Fruit fly (Drosophila melanogaster) whole organism, embryonic: ENCODE data around the gene CG9948.

ENCODE experiments used
- Abd-B ChIP-seq: fragments of 200-800 bp; sonication (Bioruptor generic); optimal IDR thresholded peaks from 2 replicates; lab custom pipeline; 2018; ENCODE audit warnings: missing biosample characterization, mild to moderate bottlenecking, missing genetic modification characterization, moderate library complexity
- Bgb ChIP-seq: fragments of 200-800 bp; sonication (Bioruptor generic); IDR thresholded peaks from 2 replicates; pipeline ENCODE4 v1.3.6; 2022; ENCODE audit warnings: missing biosample characterization, missing genetic modification characterization; ENCODE audit not compliant: partially characterized antibody
- CG10654 ChIP-seq: fragments of 200-800 bp; sonication (Bioruptor generic); optimal IDR thresholded peaks from 2 replicates; lab custom pipeline; 2016; ENCODE audit warnings: missing biosample characterization, missing genetic modification characterization
- CG13123 ChIP-seq: fragments of 200-800 bp; sonication (Bioruptor generic); optimal IDR thresholded peaks from 2 replicates; lab custom pipeline; 2016; ENCODE audit warnings: missing biosample characterization, missing genetic modification characterization
- CG13296 ChIP-seq: fragments of 200-800 bp; sonication (Bioruptor generic); optimal IDR thresholded peaks from 3 replicates; lab custom pipeline; 2018; ENCODE audit warnings: missing biosample characterization, mild to moderate bottlenecking, missing genetic modification characterization
- CG14050 ChIP-seq: fragments of 200-800 bp; sonication (Bioruptor generic); IDR thresholded peaks from 3 replicates; pipeline ENCODE4 v1.3.6; 2022; ENCODE audit warnings: missing biosample characterization, missing genetic modification characterization
- CG14667 ChIP-seq: fragments of 200-800 bp; sonication (Bioruptor generic); IDR thresholded peaks from 2 replicates; pipeline ENCODE4 v1.3.6; 2022; ENCODE audit warnings: missing biosample characterization, missing genetic modification characterization
- CG15479 ChIP-seq: fragments of 200-800 bp; sonication (Bioruptor generic); optimal IDR thresholded peaks from 3 replicates; lab custom pipeline; 2019; ENCODE audit warnings: missing biosample characterization, mild to moderate bottlenecking, missing genetic modification characterization, moderate library complexity
- CG16815 ChIP-seq: fragments of 200-800 bp; sonication (Bioruptor generic); optimal IDR thresholded peaks from 3 replicates; lab custom pipeline; 2017; ENCODE audit warnings: missing biosample characterization, mild to moderate bottlenecking, missing genetic modification characterization
- CG17568 ChIP-seq: fragments of 200-800 bp; sonication (Bioruptor generic); optimal IDR thresholded peaks from 2 replicates; lab custom pipeline; 2018; ENCODE audit warnings: missing biosample characterization, mild to moderate bottlenecking, missing genetic modification characterization, moderate library complexity
- CG1792 ChIP-seq: fragments of 200-800 bp; sonication (Bioruptor generic); optimal IDR thresholded peaks from 2 replicates; lab custom pipeline; 2016; ENCODE audit warnings: missing biosample characterization, missing genetic modification characterization
- CG18476 ChIP-seq: fragments of 200-800 bp; sonication (Bioruptor generic); optimal IDR thresholded peaks from 2 replicates; lab custom pipeline; 2016; ENCODE audit warnings: missing biosample characterization, mild to moderate bottlenecking, missing genetic modification characterization
- CG34376 ChIP-seq: fragments of 200-800 bp; sonication (Bioruptor generic); optimal IDR thresholded peaks from 2 replicates; lab custom pipeline; 2018; ENCODE audit warnings: missing biosample characterization, mild to moderate bottlenecking, missing genetic modification characterization
- CG3995 ChIP-seq: fragments of 200-800 bp; sonication (Bioruptor generic); optimal IDR thresholded peaks from 3 replicates; lab custom pipeline; 2016; ENCODE audit warnings: missing biosample characterization, missing genetic modification characterization
- CG6175 ChIP-seq: fragments of 200-800 bp; sonication (Bioruptor generic); IDR thresholded peaks from 3 replicates; pipeline ENCODE4 v1.3.6; 2022; ENCODE audit warnings: missing biosample characterization, missing genetic modification characterization
- CG6254 ChIP-seq: fragments of 200-800 bp; sonication (Bioruptor generic); optimal IDR thresholded peaks from 3 replicates; lab custom pipeline; 2017; ENCODE audit warnings: mild to moderate bottlenecking, missing biosample characterization, missing genetic modification reagents, missing genetic modification characterization
- CG8290 ChIP-seq, 3 experiments: fragments of 200-800 bp; sonication (Bioruptor generic); optimal IDR thresholded peaks; 2 replicates each; lab custom pipeline; 2016 to 2019; ENCODE audit warnings: missing biosample characterization in 3 of 3, missing genetic modification characterization in 3 of 3, mild to moderate bottlenecking in 2 of 3, moderate library complexity in 1 of 3
- CG8359 ChIP-seq: fragments of 200-800 bp; sonication (Bioruptor generic); optimal IDR thresholded peaks from 2 replicates; lab custom pipeline; 2017; ENCODE audit warnings: missing biosample characterization, mild to moderate bottlenecking, missing genetic modification characterization, borderline replicate concordance
- CG8388 ChIP-seq: fragments of 200-800 bp; sonication (Bioruptor generic); optimal IDR thresholded peaks from 2 replicates; lab custom pipeline; 2019; ENCODE audit warnings: missing biosample characterization, mild to moderate bottlenecking, missing genetic modification characterization, moderate library complexity
- CG8765 ChIP-seq: fragments of 200-800 bp; sonication (Bioruptor generic); IDR thresholded peaks from 2 replicates; pipeline ENCODE4 v1.3.6; 2022; ENCODE audit warnings: missing biosample characterization, missing genetic modification characterization
- CG9215 ChIP-seq: fragments of 200-800 bp; sonication (Bioruptor generic); IDR thresholded peaks from 2 replicates; pipeline ENCODE4 v1.3.6; 2022; ENCODE audit warnings: missing biosample characterization, missing genetic modification characterization
- D19B ChIP-seq: fragments of 200-800 bp; sonication (Bioruptor generic); optimal IDR thresholded peaks from 2 replicates; lab custom pipeline; 2017; ENCODE audit warnings: missing biosample characterization, mild to moderate bottlenecking, missing genetic modification characterization
- Dek ChIP-seq: fragments of 200-800 bp; sonication (Bioruptor generic); optimal IDR thresholded peaks from 3 replicates; lab custom pipeline; 2019; ENCODE audit warnings: missing biosample characterization, mild to moderate bottlenecking, missing genetic modification characterization, moderate library complexity
- Ets65A ChIP-seq: fragments of 200-800 bp; sonication (Bioruptor generic); peaks from one replicate; lab custom pipeline; 2016; ENCODE audit warnings: missing biosample characterization, missing genetic modification characterization
- HLH3B ChIP-seq: fragments of 200-800 bp; sonication (Bioruptor generic); IDR thresholded peaks from 2 replicates; pipeline ENCODE4 v1.3.6; 2022; ENCODE audit warnings: missing biosample characterization, missing genetic modification characterization
- Hmr ChIP-seq: fragments of 200-800 bp; sonication (Bioruptor generic); optimal IDR thresholded peaks from 3 replicates; lab custom pipeline; 2017; ENCODE audit warnings: mild to moderate bottlenecking, missing biosample characterization, missing genetic modification reagents, missing genetic modification characterization
- Hmx ChIP-seq: fragments of 200-800 bp; sonication (Bioruptor generic); optimal IDR thresholded peaks from 2 replicates; lab custom pipeline; 2016; ENCODE audit warnings: missing biosample characterization, missing genetic modification characterization
- Max ChIP-seq: fragments of 200-800 bp; sonication (Bioruptor generic); optimal IDR thresholded peaks from 2 replicates; lab custom pipeline; 2016; ENCODE audit warnings: missing biosample characterization, mild to moderate bottlenecking, missing genetic modification characterization
- NC2α ChIP-seq: fragments of 200-800 bp; sonication (Bioruptor generic); optimal IDR thresholded peaks from 2 replicates; lab custom pipeline; 2016; ENCODE audit warnings: missing biosample characterization, missing genetic modification characterization
- Nf-YB ChIP-seq: fragments of 200-800 bp; sonication (Bioruptor generic); optimal IDR thresholded peaks from 3 replicates; lab custom pipeline; 2019; ENCODE audit warnings: missing biosample characterization, mild to moderate bottlenecking, missing genetic modification characterization, moderate library complexity
- Nf-YC ChIP-seq: fragments of 200-800 bp; optimal IDR thresholded peaks from 3 replicates; lab custom pipeline; 2019; ENCODE audit warnings: missing biosample characterization, mild to moderate bottlenecking, missing genetic modification characterization, moderate library complexity
- Oaz ChIP-seq: fragments of 200-800 bp; sonication (Bioruptor generic); IDR thresholded peaks from 2 replicates; pipeline ENCODE4 v1.3.6; 2022; ENCODE audit warnings: missing biosample characterization, missing genetic modification characterization
- Opbp ChIP-seq: fragments of 200-800 bp; sonication (Bioruptor generic); IDR thresholded peaks from 3 replicates; pipeline ENCODE4 v1.3.6; 2022; ENCODE audit warnings: missing biosample characterization, missing genetic modification characterization; ENCODE audit not compliant: partially characterized antibody
- Pdp1 ChIP-seq, 2 experiments: fragments of 200-800 bp; sonication (Bioruptor generic); optimal IDR thresholded peaks; 3 replicates each; lab custom pipeline; 2016; ENCODE audit warnings: missing biosample characterization in 2 of 2, missing genetic modification characterization in 2 of 2, mild to moderate bottlenecking in 1 of 2, moderate library complexity in 1 of 2
- cato ChIP-seq: fragments of 200-800 bp; sonication (Bioruptor generic); optimal IDR thresholded peaks from 2 replicates; lab custom pipeline; 2016; ENCODE audit warnings: missing biosample characterization, missing genetic modification characterization, borderline replicate concordance
- dati ChIP-seq: fragments of 200-800 bp; sonication (Bioruptor generic); IDR thresholded peaks from 2 replicates; pipeline ENCODE4 v1.3.6; 2022; ENCODE audit warnings: missing biosample characterization, missing genetic modification characterization
- dpn ChIP-seq, 2 experiments: fragments of 200-800 bp; sonication (Bioruptor generic); optimal IDR thresholded peaks; 3 replicates each; lab custom pipeline; 2016; ENCODE audit warnings: missing biosample characterization in 2 of 2, missing genetic modification characterization in 2 of 2
- fd3F ChIP-seq: fragments of 200-800 bp; sonication (Bioruptor generic); optimal IDR thresholded peaks from 2 replicates; lab custom pipeline; 2018; ENCODE audit warnings: missing biosample characterization, mild to moderate bottlenecking, missing genetic modification characterization, moderate library complexity
- gem ChIP-seq: fragments of 200-800 bp; sonication (Bioruptor generic); optimal IDR thresholded peaks from 2 replicates; lab custom pipeline; 2019; ENCODE audit warnings: missing biosample characterization, mild to moderate bottlenecking, missing genetic modification characterization, moderate library complexity
- gsb-n ChIP-seq: fragments of 200-800 bp; sonication (Bioruptor generic); optimal IDR thresholded peaks from 3 replicates; lab custom pipeline; 2018; ENCODE audit warnings: missing biosample characterization, mild to moderate bottlenecking, missing genetic modification characterization
- ken ChIP-seq: fragments of 200-800 bp; sonication (Bioruptor generic); IDR thresholded peaks from 3 replicates; pipeline ENCODE4 v1.3.6; 2022; ENCODE audit warnings: missing biosample characterization, missing genetic modification characterization
- klu ChIP-seq: fragments of 200-800 bp; sonication (Bioruptor generic); IDR thresholded peaks from 2 replicates; pipeline ENCODE4 v1.3.6; 2022; ENCODE audit warnings: missing biosample characterization, missing genetic modification characterization
- mld ChIP-seq: fragments of 200-800 bp; sonication (Bioruptor generic); IDR thresholded peaks from 3 replicates; pipeline ENCODE4 v1.3.6; 2022; ENCODE audit warnings: missing biosample characterization, missing genetic modification characterization; ENCODE audit not compliant: partially characterized antibody
- org-1 ChIP-seq: fragments of 200-800 bp; sonication (Bioruptor generic); optimal IDR thresholded peaks from 2 replicates; lab custom pipeline; 2017; ENCODE audit warnings: missing biosample characterization, missing genetic modification characterization
- pnt ChIP-seq: fragments of 200-800 bp; sonication (Bioruptor generic); optimal IDR thresholded peaks from 3 replicates; lab custom pipeline; 2016; ENCODE audit warnings: missing biosample characterization, missing genetic modification characterization
- pros ChIP-seq: fragments of 200-800 bp; sonication (Bioruptor generic); optimal IDR thresholded peaks from 3 replicates; lab custom pipeline; 2019; ENCODE audit warnings: missing biosample characterization, mild to moderate bottlenecking, missing genetic modification characterization, moderate library complexity
- slp2 ChIP-seq: fragments of 200-800 bp; sonication (Bioruptor generic); optimal IDR thresholded peaks from 2 replicates; lab custom pipeline; 2016; ENCODE audit warnings: missing biosample characterization, missing genetic modification characterization
- usp ChIP-seq: fragments of >200 bp; optimal IDR thresholded peaks from 2 replicates; lab custom pipeline; 2017; ENCODE audit warnings: missing biosample characterization, missing genetic modification characterization
- wek ChIP-seq: fragments of 200-800 bp; sonication (Bioruptor generic); optimal IDR thresholded peaks from 3 replicates; lab custom pipeline; 2018; ENCODE audit warnings: missing biosample characterization, mild to moderate bottlenecking, missing genetic modification characterization, moderate library complexity

CG9948 gene

DNA sequence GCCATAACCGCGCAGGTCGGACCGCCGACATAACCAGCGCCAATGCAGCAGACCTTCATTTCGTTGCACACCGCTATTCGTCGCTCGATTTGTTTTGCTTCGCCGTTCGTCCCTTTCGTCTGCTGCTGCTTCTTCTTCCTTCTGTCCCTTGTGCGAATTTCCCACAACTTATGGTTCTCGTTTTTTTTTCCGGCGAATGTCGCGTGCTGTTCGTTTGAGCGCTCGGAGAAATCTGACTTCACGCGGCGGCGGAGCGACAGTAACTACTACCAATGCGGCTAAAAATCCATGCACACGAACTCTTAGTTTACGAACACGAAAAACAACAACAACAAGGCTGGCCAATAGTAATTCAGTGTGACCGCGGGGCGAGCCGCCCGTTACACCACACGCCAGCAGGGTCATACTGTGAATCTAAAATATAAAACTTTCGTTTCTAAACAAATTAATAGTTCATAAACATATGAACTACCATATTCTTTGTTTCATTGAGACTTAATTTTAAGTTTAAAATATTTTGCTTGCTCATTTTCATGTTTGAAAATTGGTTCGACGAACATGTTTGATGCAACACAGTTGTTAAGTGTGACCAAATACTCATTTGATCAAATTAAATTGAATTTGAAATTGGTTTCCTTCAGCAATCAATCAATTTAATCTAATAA lies 8.8 kb downstream of the CG9948 start, which contains the start of gene sgl (continued):
- TF ChIP-seq CG13296 (no peak), Bgb (GFP tag; lab: Robert Waterston, UW) (peak; percentile 62; the same call in 1 of the 2 replicates), Oaz (GFP tag; lab: Robert Waterston, UW) (no peak), Max (no peak), wek (GFP tag; lab: Kevin White, UChicago) (peak; percentile 29), slp2 (GFP tag; lab: Kevin White, UChicago) (no peak), CG8765 (GFP tag; lab: Robert Waterston, UW) (0 out of 2 replicates have a peak, but pooled peaks have one; percentile 5), Opbp (GFP tag; lab: Robert Waterston, UW) (peak; percentile 76), Pdp1 (GFP tag; optimal IDR thresholded peaks at IDR 0.05; lab: Kevin White, UChicago) (peak; percentile 4 to 45), CG13123 (no peak), Nf-YC (tag; lab: Kevin White, UChicago) (peak; percentile 100), ken (GFP tag; lab: Robert Waterston, UW) (peak; percentile 59; the same call in 1 of the 3 replicates), CG6175 (GFP tag; lab: Robert Waterston, UW) (no peak), pros (GFP tag; lab: Kevin White, UChicago) (peak; percentile 15), Hmr (GFP tag; lab: Kevin White, UChicago) (peak; percentile 81), CG1792 (no peak), CG8359 (GFP tag; lab: Kevin White, UChicago) (no peak), mld (GFP tag; lab: Robert Waterston, UW) (0 out of 3 replicates have a peak, but pooled peaks have one; percentile 66), fd3F (no peak), CG6254 (GFP tag; lab: Kevin White, UChicago) (no peak), CG14667 (GFP tag; lab: Robert Waterston, UW) (no peak), CG15479 (GFP tag; lab: Kevin White, UChicago) (peak; percentile 42), Nf-YB (GFP tag; lab: Kevin White, UChicago) (peak; percentile 99), CG10654 (no peak), CG34376 (GFP tag; lab: Kevin White, UChicago) (peak; percentile 77), usp (GFP tag; lab: Kevin White, UChicago) (no peak), CG3995 (GFP tag; lab: Kevin White, UChicago) (no peak), klu (no peak), NC2α (GFP tag; lab: Kevin White, UChicago) (peak; percentile 30), CG14050 (no peak), CG16815 (GFP tag; lab: Kevin White, UChicago) (no peak), dpn (GFP tag; optimal IDR thresholded peaks at IDR 0.05; lab: Kevin White, UChicago) (peak in 1 of 2 experiments; percentile 42), cato (GFP tag; lab: Kevin White, UChicago) (no peak), dati (no peak), CG8388 (GFP tag; lab: Kevin White, UChicago) (no peak), org-1 (GFP tag; lab: Kevin White, UChicago) (no peak), pnt (GFP tag; lab: Kevin White, UChicago) (no peak), D19B (peak; percentile 14), Dek (peak; percentile 41), Abd-B (GFP tag; lab: Kevin White, UChicago) (no peak), CG18476 (GFP tag; lab: Kevin White, UChicago) (no peak), CG9215 (GFP tag; lab: Robert Waterston, UW) (no peak), gsb-n (tag; lab: Kevin White, UChicago) (peak; percentile 15), HLH3B (GFP tag; lab: Robert Waterston, UW) (0 out of 2 replicates have a peak, but pooled peaks have one; percentile 20), Hmx (no peak), CG8290 (GFP tag; optimal IDR thresholded peaks at IDR 0.05; lab: Kevin White, UChicago) (peak; percentile 76), CG8290 (tag; optimal IDR thresholded peaks at IDR 0.05; lab: Kevin White, UChicago) (peak; percentile 69 to 81), Ets65A (GFP tag; lab: Kevin White, UChicago) (peak; percentile 43), CG17568 (GFP tag; lab: Kevin White, UChicago) (peak; percentile 42), gem (tag; lab: Kevin White, UChicago) (no peak)
